Fruit fly (Drosophila melanogaster) S2 (cell line): ENCODE results near the gene mus301.
A peak's percentile ranks its signal among the peaks of the same experiment; 100 is the strongest.

Source experiments
- CG8478 ChIP-seq: fragments of >200 bp; optimal IDR thresholded peaks from 2 replicates; lab custom pipeline; 2018
- CTCF ChIP-seq, 2 experiments: fragments of >200 bp; optimal IDR thresholded peaks; 2 replicates each; lab custom pipeline; 2018

DNA sequence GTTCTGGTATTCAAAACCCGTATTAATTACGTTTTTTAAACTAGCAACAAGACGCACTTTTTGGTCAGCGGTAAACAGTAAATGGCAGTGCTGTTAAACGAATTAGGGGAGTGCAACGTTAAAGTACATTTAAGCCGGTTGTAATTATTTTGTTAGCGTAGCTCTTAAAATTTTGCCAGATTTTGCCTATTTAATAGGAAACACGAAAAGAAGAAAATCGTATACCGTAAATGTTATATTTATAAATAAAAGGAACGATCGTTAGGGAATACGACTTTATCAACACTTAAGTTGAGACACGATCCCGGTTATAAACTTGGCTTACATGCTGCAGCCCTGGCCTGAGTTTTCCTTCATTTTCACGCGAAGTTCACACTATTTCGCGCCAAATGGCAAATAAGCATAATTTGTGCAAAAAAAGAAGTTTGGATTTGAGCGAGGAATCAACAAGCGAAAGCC, at the start of gene mus301, which contains the start of gene Setx:
- TF ChIP-seq CG8478 (lab: Kevin White, UChicago) = no peak
- TF ChIP-seq CTCF (optimal IDR thresholded peaks at IDR 0.05; lab: Kevin White, UChicago) = peak in 1 of 2 experiments; percentile 24
